Worm (Caenorhabditis elegans) whole organism, young adult: ENCODE measurements around the gene E02H1.6.
A peak's percentile ranks its signal among the peaks of the same experiment; 100 is the strongest.

Experiments
- F10E7.11 ChIP-seq: sonication (generic microtip); optimal IDR thresholded peaks from 2 replicates; lab custom pipeline; 2017; ENCODE audit warnings: mild to moderate bottlenecking, missing genetic modification characterization, moderate library complexity, missing compliant biosample characterization
- F23B12.7 ChIP-seq: sonication (generic microtip); optimal IDR thresholded peaks from 2 replicates; lab custom pipeline; 2017; ENCODE audit warnings: missing genetic modification characterization, mild to moderate bottlenecking, missing compliant biosample characterization, antibody characterized with exemption, moderate library complexity; ENCODE audit not compliant: insufficient read depth
- F33H1.4 ChIP-seq: fragments of 200-800 bp; sonication (Bioruptor generic); IDR thresholded peaks from 2 replicates; pipeline ENCODE4 v1.3.6; 2022; ENCODE audit warnings: missing genetic modification reagents, missing genetic modification characterization, missing compliant biosample characterization
- F49E8.2 ChIP-seq: sonication (generic microtip); optimal IDR thresholded peaks from 3 replicates; lab custom pipeline; 2017; ENCODE audit warnings: missing genetic modification characterization, mild to moderate bottlenecking, missing compliant biosample characterization, antibody characterized with exemption, moderate library complexity; ENCODE audit not compliant: insufficient read depth
- F57A8.1 ChIP-seq: fragments of 200-800 bp; sonication (Bioruptor generic); optimal IDR thresholded peaks from 2 replicates; lab custom pipeline; 2018; ENCODE audit warnings: mild to moderate bottlenecking, missing genetic modification characterization, moderate library complexity, missing compliant biosample characterization
- K12H6.12 ChIP-seq: fragments of 200-800 bp; sonication (Bioruptor generic); optimal IDR thresholded peaks from 2 replicates; lab custom pipeline; 2018; ENCODE audit warnings: mild to moderate bottlenecking, missing genetic modification characterization, missing compliant biosample characterization
- T26A5.8 ChIP-seq: sonication (generic microtip); optimal IDR thresholded peaks from 2 replicates; lab custom pipeline; 2016; ENCODE audit warnings: missing genetic modification characterization, missing compliant biosample characterization
- Y53F4B.3 ChIP-seq: fragments of 200-800 bp; sonication (Bioruptor generic); IDR thresholded peaks from 2 replicates; pipeline ENCODE4 v1.3.6; 2022; ENCODE audit warnings: missing genetic modification reagents, missing genetic modification characterization, missing compliant biosample characterization
- Y56A3A.18 ChIP-seq: fragments of 200-800 bp; sonication (Bioruptor generic); IDR thresholded peaks from 2 replicates; pipeline ENCODE4 v1.3.6; 2022; ENCODE audit warnings: missing genetic modification reagents, missing genetic modification characterization, missing compliant biosample characterization
- Y95B8A.8 ChIP-seq: fragments of 200-800 bp; sonication (Bioruptor generic); IDR thresholded peaks from 2 replicates; pipeline ENCODE4 v1.3.6; 2022; ENCODE audit warnings: missing genetic modification reagents, missing genetic modification characterization, missing compliant biosample characterization
- ZK185.1 ChIP-seq: sonication (generic microtip); optimal IDR thresholded peaks from 2 replicates; lab custom pipeline; 2016; ENCODE audit warnings: mild to moderate bottlenecking, missing genetic modification characterization, missing compliant biosample characterization; ENCODE audit not compliant: poor library complexity, severe bottlenecking
- ama-1 ChIP-seq, 3 experiments: fragments of 150-350 bp in 1 of 3; sonication (generic microtip) in 2 of 3; optimal IDR thresholded peaks; 2 replicates each; lab custom pipeline; 2014 to 2018; ENCODE audit warnings: missing biosample characterization in 2 of 3, missing genetic modification characterization in 2 of 3, missing genetic modification reagents in 2 of 3
- attf-3 ChIP-seq: fragments of 200-800 bp; sonication (Bioruptor generic); conservative IDR thresholded peaks from 2 replicates; pipeline ENCODE4 v1.3.6; 2022; ENCODE audit warnings: missing genetic modification reagents, missing genetic modification characterization, missing compliant biosample characterization
- attf-6 ChIP-seq: fragments of 200-800 bp; sonication (Bioruptor generic); IDR thresholded peaks from 2 replicates; pipeline ENCODE4 v1.3.6; 2022; ENCODE audit warnings: missing genetic modification reagents, missing genetic modification characterization, missing compliant biosample characterization
- bed-1 ChIP-seq: fragments of 200-800 bp; sonication (Bioruptor generic); IDR thresholded peaks from 2 replicates; pipeline ENCODE4 v1.3.6; 2022; ENCODE audit warnings: missing genetic modification reagents, missing genetic modification characterization, missing compliant biosample characterization
- ccch-3 ChIP-seq: fragments of 200-800 bp; sonication (Bioruptor generic); optimal IDR thresholded peaks from 2 replicates; lab custom pipeline; 2018; ENCODE audit warnings: mild to moderate bottlenecking, missing genetic modification characterization, missing compliant biosample characterization
- cebp-1 ChIP-seq, 2 experiments: fragments of 200-800 bp in 1 of 2; sonication (Bioruptor generic) in 1 of 2; sonication (generic microtip) in 1 of 2; IDR thresholded peaks in 1 of 2; optimal IDR thresholded peaks in 1 of 2; 2 replicates each; pipeline versions ENCODE4 v1.3.6 to Lab custom; 2017 to 2022; ENCODE audit warnings: missing compliant biosample characterization in 2 of 2, missing genetic modification characterization in 2 of 2, mild to moderate bottlenecking in 1 of 2, missing genetic modification reagents in 1 of 2, moderate library complexity in 1 of 2
- ceh-79 ChIP-seq: sonication (generic microtip); optimal IDR thresholded peaks from 2 replicates; lab custom pipeline; 2017; ENCODE audit warnings: mild to moderate bottlenecking, missing genetic modification characterization, missing compliant biosample characterization
- chd-7 ChIP-seq: sonication (generic microtip); optimal IDR thresholded peaks from 2 replicates; lab custom pipeline; 2016; ENCODE audit warnings: mild to moderate bottlenecking, missing genetic modification characterization, moderate library complexity, missing compliant biosample characterization
- die-1 ChIP-seq: sonication (generic microtip); optimal IDR thresholded peaks from 2 replicates; lab custom pipeline; 2016; ENCODE audit warnings: missing genotype, mild to moderate bottlenecking, missing genetic modification characterization, missing compliant biosample characterization
- dpl-1 ChIP-seq: fragments of 150-350 bp; optimal IDR thresholded peaks from 2 replicates; lab custom pipeline; 2014; ENCODE audit warnings: missing biosample characterization, missing genetic modification reagents, missing genetic modification characterization
- egrh-3 ChIP-seq: fragments of 200-800 bp; sonication (Bioruptor generic); IDR thresholded peaks from 2 replicates; pipeline ENCODE4 v1.3.6; 2022; ENCODE audit warnings: missing genetic modification reagents, missing genetic modification characterization, missing compliant biosample characterization
- gei-17 ChIP-seq: fragments of 200-800 bp; sonication (Bioruptor generic); optimal IDR thresholded peaks from 2 replicates; lab custom pipeline; 2018; ENCODE audit warnings: mild to moderate bottlenecking, missing genetic modification characterization, missing compliant biosample characterization
- him-1 ChIP-seq: sonication (generic microtip); optimal IDR thresholded peaks from 2 replicates; lab custom pipeline; 2016; ENCODE audit warnings: missing genotype, missing genetic modification reagents, missing genetic modification characterization, missing compliant biosample characterization
- hlh-12 ChIP-seq: sonication (generic microtip); optimal IDR thresholded peaks from 2 replicates; lab custom pipeline; 2016; ENCODE audit warnings: missing genetic modification characterization, missing compliant biosample characterization
- hmg-20 ChIP-seq: fragments of 200-800 bp; sonication (Bioruptor generic); IDR thresholded peaks from 2 replicates; pipeline ENCODE4 v1.3.6; 2022; ENCODE audit warnings: missing genetic modification reagents, missing genetic modification characterization, missing compliant biosample characterization
- hsf-1 ChIP-seq: fragments of 200-800 bp; sonication (Bioruptor generic); IDR thresholded peaks from 2 replicates; pipeline ENCODE4 v1.3.6; 2022; ENCODE audit warnings: missing genetic modification reagents, missing genetic modification characterization, missing compliant biosample characterization
- lag-1 ChIP-seq: fragments of 200-800 bp; sonication (Bioruptor generic); IDR thresholded peaks from 2 replicates; pipeline ENCODE4 v1.3.6; 2022; ENCODE audit warnings: missing genetic modification reagents, missing genetic modification characterization, missing compliant biosample characterization
- let-607 ChIP-seq, 2 experiments: fragments of 200-800 bp in 1 of 2; sonication (Bioruptor generic) in 1 of 2; sonication (generic microtip) in 1 of 2; optimal IDR thresholded peaks; 2 replicates each; lab custom pipeline; 2016 to 2018; ENCODE audit warnings: mild to moderate bottlenecking in 2 of 2, missing compliant biosample characterization in 2 of 2, missing genetic modification characterization in 2 of 2, moderate library complexity in 2 of 2, missing genotype in 1 of 2
- lir-1 ChIP-seq: fragments of 200-800 bp; sonication (Bioruptor generic); conservative IDR thresholded peaks from 2 replicates; pipeline ENCODE4 v1.3.6; 2022; ENCODE audit warnings: missing genetic modification reagents, missing genetic modification characterization, missing compliant biosample characterization
- lsl-1 ChIP-seq: fragments of 200-800 bp; sonication (Bioruptor generic); optimal IDR thresholded peaks from 2 replicates; lab custom pipeline; 2018; ENCODE audit warnings: mild to moderate bottlenecking, missing genetic modification characterization, moderate library complexity, missing compliant biosample characterization
- madf-6 ChIP-seq: fragments of 200-800 bp; sonication (Bioruptor generic); IDR thresholded peaks from 2 replicates; pipeline ENCODE4 v1.3.6; 2022; ENCODE audit warnings: missing genetic modification reagents, missing genetic modification characterization, missing compliant biosample characterization
- mcd-1 ChIP-seq: fragments of 200-800 bp; sonication (Bioruptor generic); IDR thresholded peaks from 2 replicates; pipeline ENCODE4 v1.3.6; 2022; ENCODE audit warnings: missing genetic modification reagents, missing genetic modification characterization, missing compliant biosample characterization
- nhr-80 ChIP-seq: sonication (generic microtip); optimal IDR thresholded peaks from 2 replicates; lab custom pipeline; 2016; ENCODE audit warnings: missing genetic modification characterization, missing compliant biosample characterization
- nhr-90 ChIP-seq: sonication (generic microtip); optimal IDR thresholded peaks from 2 replicates; lab custom pipeline; 2016; ENCODE audit warnings: missing genotype, mild to moderate bottlenecking, missing genetic modification characterization, missing compliant biosample characterization
- pbrm-1 ChIP-seq: fragments of 200-800 bp; sonication (Bioruptor generic); IDR thresholded peaks from 2 replicates; pipeline ENCODE4 v1.3.6; 2022; ENCODE audit warnings: missing genetic modification reagents, missing genetic modification characterization, missing compliant biosample characterization
- pha-4 ChIP-seq: fragments of 150-350 bp; sonication (generic microtip); optimal IDR thresholded peaks from 2 replicates; lab custom pipeline; 2014; ENCODE audit warnings: missing biosample characterization, missing genetic modification reagents, missing genetic modification characterization
- rpc-1 ChIP-seq, 2 experiments: fragments of 150-350 bp in 1 of 2; sonication (generic microtip) in 1 of 2; optimal IDR thresholded peaks; 2 replicates each; lab custom pipeline; 2014 to 2018; ENCODE audit warnings: missing biosample characterization in 1 of 2, missing genetic modification characterization in 1 of 2, missing genetic modification reagents in 1 of 2, missing genotype in 1 of 2
- tbp1 ChIP-seq: fragments of 200-800 bp; sonication (Bioruptor generic); optimal IDR thresholded peaks from 2 replicates; lab custom pipeline; 2018; ENCODE audit warnings: mild to moderate bottlenecking, missing genetic modification characterization, missing compliant biosample characterization
- unc-62 ChIP-seq: fragments of 150-350 bp; optimal IDR thresholded peaks from 2 replicates; lab custom pipeline; 2014; ENCODE audit warnings: missing biosample characterization, missing genetic modification reagents, missing genetic modification characterization
- zfh-2 ChIP-seq: fragments of 200-800 bp; sonication (Bioruptor generic); conservative IDR thresholded peaks from 2 replicates; pipeline ENCODE4 v1.3.6; 2022; ENCODE audit warnings: missing genetic modification reagents, missing genetic modification characterization, missing compliant biosample characterization
- zim-3 ChIP-seq: sonication (generic microtip); optimal IDR thresholded peaks from 2 replicates; lab custom pipeline; 2017; ENCODE audit warnings: mild to moderate bottlenecking, missing genetic modification characterization, moderate library complexity, missing compliant biosample characterization
- ztf-22 ChIP-seq: fragments of 200-800 bp; sonication (Bioruptor generic); optimal IDR thresholded peaks from 2 replicates; lab custom pipeline; 2018; ENCODE audit warnings: mild to moderate bottlenecking, missing genetic modification characterization, moderate library complexity, missing compliant biosample characterization
- ztf-6 ChIP-seq: fragments of 200-800 bp; sonication (Bioruptor generic); IDR thresholded peaks from 2 replicates; pipeline ENCODE4 v1.3.6; 2022; ENCODE audit warnings: missing genetic modification reagents, missing genetic modification characterization, missing compliant biosample characterization

Gene E02H1.6

DNA sequence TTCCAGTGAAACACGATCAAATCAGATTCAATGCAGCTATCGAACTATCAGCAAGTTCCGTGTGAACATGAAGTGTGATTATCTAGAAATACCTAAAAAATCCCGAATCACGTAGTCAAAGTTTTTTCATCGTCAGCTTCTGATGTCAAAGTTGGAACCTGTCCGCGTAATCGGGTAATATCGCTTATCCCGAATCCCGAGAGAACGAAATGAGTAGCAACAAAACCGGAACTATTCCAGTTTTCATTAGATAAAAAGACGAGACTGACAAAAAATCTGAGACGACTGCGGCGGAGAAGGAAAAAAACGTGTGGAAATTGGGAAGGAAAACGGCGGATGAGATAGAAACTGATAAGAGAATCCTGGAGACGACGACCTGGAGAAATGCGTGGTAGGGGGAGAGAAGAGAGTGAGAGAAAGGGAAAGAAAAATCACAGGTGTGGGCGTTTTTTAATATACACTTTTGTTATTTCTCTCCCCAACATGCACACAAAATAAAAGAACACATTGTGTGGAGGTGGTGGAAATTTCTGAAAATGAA lies 23.6 kb downstream of the E02H1.6 start:
- no peak for TF ChIP-seq him-1
- TF ChIP-seq ama-1 (optimal IDR thresholded peaks at IDR 0.05; lab: Kevin White, UChicago), result peak; percentile 89
- no peak for TF ChIP-seq ama-1 (GFP tag; optimal IDR thresholded peaks at IDR 0.05; lab: Kevin White, UChicago)
- no peak for TF ChIP-seq ceh-79
- TF ChIP-seq Y56A3A.18 (GFP tag; lab: Robert Waterston, UW), result 0 out of 2 replicates have a peak, but pooled peaks have one; percentile 28
- TF ChIP-seq lag-1, result no peak
- no peak for TF ChIP-seq hlh-12 (tag; lab: Kevin White, UChicago)
- no peak for TF ChIP-seq F10E7.11 (tag; lab: Kevin White, UChicago)
- TF ChIP-seq rpc-1 (optimal IDR thresholded peaks at IDR 0.05; lab: Kevin White, UChicago), result no peak
- TF ChIP-seq rpc-1 (tag; optimal IDR thresholded peaks at IDR 0.05; lab: Kevin White, UChicago), result no peak
- no peak for TF ChIP-seq F23B12.7 (tag; lab: Kevin White, UChicago)
- TF ChIP-seq mcd-1 (GFP tag; lab: Robert Waterston, UW), result 0 out of 2 replicates have a peak, but pooled peaks have one; percentile 8
- TF ChIP-seq F57A8.1, result no peak
- TF ChIP-seq zfh-2 (GFP tag; lab: Robert Waterston, UW), result peak; percentile 41; the same call in 1 of the 2 replicates
- TF ChIP-seq chd-7 (tag; lab: Kevin White, UChicago), result no peak

- TF ChIP-seq F23B12.7 (tag; lab: Kevin White, UChicago) (no peak), tbp1 (no peak), mcd-1 (GFP tag; lab: Robert Waterston, UW) (no peak), zim-3 (tag; lab: Kevin White, UChicago) (no peak), F49E8.2 (tag; lab: Kevin White, UChicago) (no peak), dpl-1 (GFP tag; lab: Kevin White, UChicago) (no peak), nhr-90 (tag; lab: Kevin White, UChicago) (no peak), attf-6 (GFP tag; lab: Robert Waterston, UW) (no peak), die-1 (no peak), let-607 (tag; optimal IDR thresholded peaks at IDR 0.05; lab: Kevin White, UChicago) (peak; percentile 93 to 94), Y53F4B.3 (GFP tag; lab: Robert Waterston, UW) (no peak), him-1 (no peak), F33H1.4 (GFP tag; lab: Robert Waterston, UW) (no peak), Y95B8A.8 (GFP tag; lab: Robert Waterston, UW) (no peak), attf-3 (GFP tag; lab: Robert Waterston, UW) (no peak), pbrm-1 (GFP tag; lab: Robert Waterston, UW) (no peak), ccch-3 (GFP tag; lab: Kevin White, UChicago) (no peak), cebp-1 (GFP tag; IDR thresholded peaks at IDR 0.05; lab: Robert Waterston, UW) (no peak), cebp-1 (tag; optimal IDR thresholded peaks at IDR 0.05; lab: Kevin White, UChicago) (no peak), hmg-20 (GFP tag; lab: Robert Waterston, UW) (no peak), nhr-80 (tag; lab: Kevin White, UChicago) (peak; percentile 72), ztf-6 (GFP tag; lab: Robert Waterston, UW) (no peak), K12H6.12 (no peak), ZK185.1 (tag; lab: Kevin White, UChicago) (peak; percentile 29)
These were observed 24.1 kb downstream of the E02H1.6 start for ce11 chrII:9620616-9621015.

ce11 chrII:9621121-9621520 lies 24.6 kb downstream of the E02H1.6 start:
- TF ChIP-seq egrh-3 (GFP tag; lab: Robert Waterston, UW) (no peak), Y56A3A.18 (GFP tag; lab: Robert Waterston, UW) (no peak), bed-1 (GFP tag; lab: Robert Waterston, UW) (no peak), unc-62 (GFP tag; lab: Kevin White, UChicago) (no peak), T26A5.8 (no peak), pha-4 (peak; percentile 43), ceh-79 (no peak), lsl-1 (GFP tag; lab: Kevin White, UChicago) (no peak), lir-1 (no peak), madf-6 (GFP tag; lab: Robert Waterston, UW) (no peak), gei-17 (GFP tag; lab: Kevin White, UChicago) (no peak), ama-1 (optimal IDR thresholded peaks at IDR 0.05; lab: Kevin White, UChicago) (peak; percentile 33), ama-1 (GFP tag; optimal IDR thresholded peaks at IDR 0.05; lab: Kevin White, UChicago) (no peak), hsf-1 (no peak), ztf-22 (GFP tag; lab: Kevin White, UChicago) (no peak)
